Worm (Caenorhabditis elegans): ENCODE data around the gene F35F10.7.

DNA sequence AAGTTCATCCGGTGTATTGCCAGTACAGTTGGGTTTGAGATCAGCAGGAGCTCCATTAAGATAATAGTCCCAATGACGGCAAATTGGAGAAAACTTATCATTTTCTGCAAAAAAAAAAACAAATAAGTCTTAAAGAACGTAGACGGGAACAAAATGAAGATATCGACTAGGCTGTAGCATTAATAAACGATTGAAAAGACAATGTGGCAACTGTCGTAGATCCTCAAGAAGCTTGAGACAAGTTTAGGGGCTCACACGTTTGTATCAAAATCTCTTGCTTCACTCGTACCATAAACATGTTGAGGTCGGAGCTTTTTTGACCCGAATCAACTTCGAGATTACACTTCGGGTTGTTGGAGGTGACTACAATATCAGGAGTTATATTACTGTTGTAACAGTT lies 32.8 kb upstream of the F35F10.7 start, which contains the start of gene F35F10.14:
- no peak for TF ChIP-seq ceh-36 (tag; optimal IDR thresholded peaks at IDR 0.05)
- no peak for TF ChIP-seq hmg-4 (GFP tag; optimal IDR thresholded peaks at IDR 0.05)
- TF ChIP-seq pes-1 (GFP tag; IDR thresholded peaks at IDR 0.05) = no peak
- TF ChIP-seq F13C5.2 (tag; optimal IDR thresholded peaks at IDR 0.05) = no peak
- no peak for TF ChIP-seq scrt-1 (GFP tag; IDR thresholded peaks at IDR 0.05)
- no peak for TF ChIP-seq ama-1 (optimal IDR thresholded peaks at IDR 0.05)
- TF ChIP-seq tbx-11 (GFP tag; IDR thresholded peaks at IDR 0.05) = no peak

All from whole organism, early embryonic.